Worm (Caenorhabditis elegans): Measurements from ENCODE around the gene dhrs-4.

The dhrs-4 gene

DNA sequence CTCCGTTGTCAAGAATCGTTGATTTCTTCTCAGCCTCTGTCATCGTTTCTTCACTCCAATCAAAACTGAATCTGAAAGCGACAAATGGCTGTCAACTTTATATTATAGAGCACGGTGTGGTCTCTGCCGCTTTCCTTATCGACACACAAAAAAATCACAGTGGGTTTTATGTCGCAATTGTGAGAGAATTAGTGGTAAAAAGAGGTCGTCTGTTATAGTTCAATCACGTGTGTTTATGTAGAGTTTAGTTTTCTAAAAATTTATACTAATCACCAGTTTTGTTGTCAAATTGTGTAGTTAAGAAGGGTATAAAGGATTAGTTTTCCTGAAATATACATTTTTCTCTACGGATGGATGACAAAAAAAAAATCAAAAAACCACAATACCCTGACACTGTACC, 12.6 kb downstream of the dhrs-4 start, which contains the start of gene T16G1.7 (continued):
- TF ChIP-seq dmd-6 (GFP tag; IDR thresholded peaks at IDR 0.05) = peak; percentile 96
- TF ChIP-seq rbr-2 (tag; optimal IDR thresholded peaks at IDR 0.05) = no peak
- no peak for TF ChIP-seq ceh-32 (tag; optimal IDR thresholded peaks at IDR 0.05; ENCODE audit: poor library complexity)
- TF ChIP-seq dmd-9 (GFP tag; IDR thresholded peaks at IDR 0.05) = no peak
- TF ChIP-seq hlh-11 (tag; optimal IDR thresholded peaks at IDR 0.05) = peak; percentile 82
- TF ChIP-seq attf-4 (tag; optimal IDR thresholded peaks at IDR 0.05) = no peak
- TF ChIP-seq ztf-7 (tag; optimal IDR thresholded peaks at IDR 0.05) = no peak
- no peak for TF ChIP-seq jun-1 (tag; optimal IDR thresholded peaks at IDR 0.05)
- TF ChIP-seq madf-9 (GFP tag; conservative IDR thresholded peaks at IDR 0.05) = no peak
- peak; percentile 58 for TF ChIP-seq mxl-3 (GFP tag; optimal IDR thresholded peaks at IDR 0.05)
- TF ChIP-seq Y5F2A.4 (GFP tag; optimal IDR thresholded peaks at IDR 0.05) = no peak
- TF ChIP-seq mes-2 (tag; optimal IDR thresholded peaks at IDR 0.05; ENCODE audit: poor library complexity, severe bottlenecking) = no peak
- TF ChIP-seq lin-15B (tag; optimal IDR thresholded peaks at IDR 0.05) = no peak
- peak; percentile 96 for TF ChIP-seq nhr-28 (tag; optimal IDR thresholded peaks at IDR 0.05)
- TF ChIP-seq D1046.2 (GFP tag; IDR thresholded peaks at IDR 0.05) = no peak
- TF ChIP-seq daf-12 (tag; optimal IDR thresholded peaks at IDR 0.05) = no peak
- TF ChIP-seq nhr-42 (GFP tag; IDR thresholded peaks at IDR 0.05) = no peak
- no peak for TF ChIP-seq hif-1 (tag; optimal IDR thresholded peaks at IDR 0.05)
- TF ChIP-seq unc-62 (GFP tag; optimal IDR thresholded peaks at IDR 0.05 in 1 of 2) = peak in 1 of 2 experiments; percentile 26
- TF ChIP-seq unc-62 (tag; optimal IDR thresholded peaks at IDR 0.05) = no peak
- TF ChIP-seq lsy-2 (tag; optimal IDR thresholded peaks at IDR 0.05) = no peak
- no peak for TF ChIP-seq tag-97 (GFP tag; IDR thresholded peaks at IDR 0.05)
- TF ChIP-seq pqm-1 (tag; optimal IDR thresholded peaks at IDR 0.05) = peak; percentile 98
- no peak for TF ChIP-seq ceh-20 (GFP tag; IDR thresholded peaks at IDR 0.05)
- no peak for TF ChIP-seq nhr-48 (tag; optimal IDR thresholded peaks at IDR 0.05)
- TF ChIP-seq T20F7.1 (GFP tag; optimal IDR thresholded peaks at IDR 0.05) = peak; percentile 13
- no peak for TF ChIP-seq saeg-2 (GFP tag; IDR thresholded peaks at IDR 0.05)
- TF ChIP-seq aly-2 (tag; optimal IDR thresholded peaks at IDR 0.05) = no peak
- no peak for TF ChIP-seq ceh-82 (tag; optimal IDR thresholded peaks at IDR 0.05)
- TF ChIP-seq daf-19 (GFP tag; conservative IDR thresholded peaks at IDR 0.05) = no peak
- TF ChIP-seq dmd-8 (GFP tag; IDR thresholded peaks at IDR 0.05) = no peak
- TF ChIP-seq nhr-6 (tag; optimal IDR thresholded peaks at IDR 0.05) = no peak
- TF ChIP-seq hmg-1.1 (GFP tag; IDR thresholded peaks at IDR 0.05) = no peak
- TF ChIP-seq egl-27 (tag; optimal IDR thresholded peaks at IDR 0.05) = no peak
- TF ChIP-seq spr-3 (GFP tag; optimal IDR thresholded peaks at IDR 0.05) = no peak
- TF ChIP-seq tra-1 (GFP tag; IDR thresholded peaks at IDR 0.05) = 0 out of 2 replicates have a peak, but pooled peaks have one; percentile 42

DNA sequence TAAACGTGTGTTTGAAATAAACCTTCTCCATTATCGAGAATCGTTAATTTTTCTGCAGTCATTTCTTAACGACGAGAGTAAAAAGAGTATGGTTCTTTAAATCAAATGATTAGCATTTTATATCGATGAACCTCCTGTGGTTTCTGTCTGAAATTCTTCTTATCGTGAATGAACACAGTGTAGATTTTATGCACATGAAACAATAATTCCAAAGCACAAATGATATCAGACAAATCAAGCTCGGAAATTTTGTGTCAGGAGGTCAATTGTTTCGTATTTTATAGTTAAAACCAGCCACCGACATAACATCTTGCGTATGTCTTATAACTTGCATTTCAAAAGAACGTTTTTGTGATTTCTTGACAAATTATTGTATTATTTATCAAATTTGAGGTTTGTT, 14.7 kb downstream of the dhrs-4 start, which contains the start of gene T16G1.6:
Gene T16G1.6 (minus strand): TSS at position 77 of the 400 bp plus-strand sequence.
- peak; percentile 88 for TF ChIP-seq pqm-1 (tag; optimal IDR thresholded peaks at IDR 0.05)
- TF ChIP-seq dve-1 (tag; optimal IDR thresholded peaks at IDR 0.05; ENCODE audit: insufficient read depth) = peak; percentile 79
- no peak for TF ChIP-seq F26F4.8 (GFP tag; conservative IDR thresholded peaks at IDR 0.05)
- TF ChIP-seq dmd-6 (GFP tag; IDR thresholded peaks at IDR 0.05) = peak; percentile 86
- TF ChIP-seq nhr-28 (tag; optimal IDR thresholded peaks at IDR 0.05) = peak; percentile 97
- TF ChIP-seq mdt-29 (GFP tag; IDR thresholded peaks at IDR 0.05) = no peak
- TF ChIP-seq fkh-10 (GFP tag; optimal IDR thresholded peaks at IDR 0.05) = no peak
- TF ChIP-seq php-3 (GFP tag; IDR thresholded peaks at IDR 0.05) = peak; percentile 65; the same call in 1 of the 2 replicates
- TF ChIP-seq Y5F2A.4 (GFP tag; optimal IDR thresholded peaks at IDR 0.05) = no peak
- peak; percentile 63 for TF ChIP-seq hlh-11 (tag; optimal IDR thresholded peaks at IDR 0.05)
- TF ChIP-seq daf-16 (GFP tag; optimal IDR thresholded peaks at IDR 0.05) = no peak
- peak; percentile 38 for TF ChIP-seq daf-16 (tag; optimal IDR thresholded peaks at IDR 0.05)
- TF ChIP-seq hlh-30 (tag; optimal IDR thresholded peaks at IDR 0.05; ENCODE audit: insufficient read depth) = peak; percentile 25
- TF ChIP-seq nhr-102 (tag; optimal IDR thresholded peaks at IDR 0.05) = peak; percentile 71
- TF ChIP-seq F37D6.2 (tag; optimal IDR thresholded peaks at IDR 0.05) = no peak
- TF ChIP-seq nhr-77 (tag; optimal IDR thresholded peaks at IDR 0.05) = peak; percentile 80

Data from whole organism, L4 larva.